Fruit fly (Drosophila melanogaster) whole organism, embryonic: ENCODE data around the gene Sema5c.

Experiments used
- ATbp ChIP-seq: fragments of 200-800 bp; sonication (Bioruptor generic); optimal IDR thresholded peaks from 2 replicates; lab custom pipeline; 2017; ENCODE audit warnings: missing biosample characterization, mild to moderate bottlenecking, missing genetic modification characterization, missing genetic modification reagents
- Blimp-1 ChIP-seq: fragments of 200-800 bp; sonication (Bioruptor generic); optimal IDR thresholded peaks from 3 replicates; lab custom pipeline; 2018; ENCODE audit warnings: missing biosample characterization, missing genetic modification characterization, mild to moderate bottlenecking, moderate library complexity, missing genetic modification reagents
- CG10147 ChIP-seq: fragments of 200-800 bp; sonication (Bioruptor generic); optimal IDR thresholded peaks from 2 replicates; lab custom pipeline; 2019; ENCODE audit warnings: missing biosample characterization, mild to moderate bottlenecking, missing genetic modification characterization, moderate library complexity
- CG10979 ChIP-seq: fragments of 200-800 bp; sonication (Bioruptor generic); optimal IDR thresholded peaks from 2 replicates; lab custom pipeline; 2018; ENCODE audit warnings: missing biosample characterization, mild to moderate bottlenecking, missing genetic modification characterization, moderate library complexity
- CG11723 ChIP-seq: fragments of 200-800 bp; sonication (Bioruptor generic); optimal IDR thresholded peaks from 2 replicates; lab custom pipeline; 2017; ENCODE audit warnings: missing biosample characterization, mild to moderate bottlenecking, missing genetic modification characterization
- CG12391 ChIP-seq: fragments of 200-800 bp; sonication (Bioruptor generic); optimal IDR thresholded peaks from 3 replicates; lab custom pipeline; 2018; ENCODE audit warnings: missing biosample characterization, mild to moderate bottlenecking, missing genetic modification characterization, moderate library complexity
- CG14710 ChIP-seq: fragments of 200-800 bp; sonication (Bioruptor generic); optimal IDR thresholded peaks from 3 replicates; lab custom pipeline; 2019; ENCODE audit warnings: missing biosample characterization, mild to moderate bottlenecking, missing genetic modification characterization, moderate library complexity
- CG15696 ChIP-seq: fragments of 200-800 bp; sonication (Bioruptor generic); optimal IDR thresholded peaks from 2 replicates; lab custom pipeline; 2019; ENCODE audit warnings: missing biosample characterization, mild to moderate bottlenecking, missing genetic modification characterization, moderate library complexity
- CG17359 ChIP-seq: fragments of 200-800 bp; sonication (Bioruptor generic); optimal IDR thresholded peaks from 3 replicates; lab custom pipeline; 2018; ENCODE audit warnings: missing biosample characterization, mild to moderate bottlenecking, missing genetic modification characterization, moderate library complexity
- CG17385 ChIP-seq: fragments of 200-800 bp; sonication (Bioruptor generic); optimal IDR thresholded peaks from 3 replicates; lab custom pipeline; 2018; ENCODE audit warnings: missing biosample characterization, mild to moderate bottlenecking, missing genetic modification characterization
- CG18262 ChIP-seq: fragments of 200-800 bp; optimal IDR thresholded peaks from 3 replicates; lab custom pipeline; 2019; ENCODE audit warnings: missing biosample characterization, mild to moderate bottlenecking, missing genetic modification characterization, moderate library complexity
- CG33213 ChIP-seq: fragments of 200-800 bp; sonication (Bioruptor generic); optimal IDR thresholded peaks from 3 replicates; lab custom pipeline; 2016; ENCODE audit warnings: missing biosample characterization, missing genetic modification characterization
- CG4617 ChIP-seq: fragments of 200-800 bp; sonication (Bioruptor generic); optimal IDR thresholded peaks from 3 replicates; lab custom pipeline; 2016; ENCODE audit warnings: missing biosample characterization, missing genetic modification characterization, borderline replicate concordance
- CG8281 ChIP-seq: fragments of 200-800 bp; sonication (Bioruptor generic); optimal IDR thresholded peaks from 2 replicates; lab custom pipeline; 2018; ENCODE audit warnings: missing biosample characterization, mild to moderate bottlenecking, missing genetic modification characterization, moderate library complexity
- CG9727 ChIP-seq: fragments of 200-800 bp; sonication (Bioruptor generic); optimal IDR thresholded peaks from 3 replicates; lab custom pipeline; 2017; ENCODE audit warnings: missing biosample characterization, mild to moderate bottlenecking, missing genetic modification characterization
- Chrac-16 ChIP-seq: fragments of 200-800 bp; sonication (Bioruptor generic); optimal IDR thresholded peaks from 3 replicates; lab custom pipeline; 2016; ENCODE audit warnings: missing biosample characterization, missing genetic modification characterization
- Eip74EF ChIP-seq, 2 experiments: fragments of 200-800 bp in 1 of 2; fragments of >200 bp in 1 of 2; sonication (Bioruptor generic) in 1 of 2; optimal IDR thresholded peaks; 2 replicates each; lab custom pipeline; 2017 to 2019; ENCODE audit warnings: missing biosample characterization in 2 of 2, missing genetic modification characterization in 2 of 2, mild to moderate bottlenecking in 1 of 2, moderate library complexity in 1 of 2
- Ets65A ChIP-seq: fragments of 200-800 bp; sonication (Bioruptor generic); peaks from one replicate; lab custom pipeline; 2016; ENCODE audit warnings: missing biosample characterization, missing genetic modification characterization
- HmgZ ChIP-seq: fragments of 200-800 bp; sonication (Bioruptor generic); optimal IDR thresholded peaks from 2 replicates; lab custom pipeline; 2018; ENCODE audit warnings: missing biosample characterization, mild to moderate bottlenecking, missing genetic modification characterization
- Hr78 ChIP-seq, 2 experiments: fragments of 200-800 bp in 1 of 2; fragments of >200 bp in 1 of 2; sonication (Bioruptor generic) in 1 of 2; optimal IDR thresholded peaks; 2 replicates each; lab custom pipeline; 2017 to 2019; ENCODE audit warnings: missing biosample characterization in 2 of 2, missing genetic modification characterization in 2 of 2, mild to moderate bottlenecking in 1 of 2, moderate library complexity in 1 of 2
- Hsf ChIP-seq: fragments of 200-800 bp; sonication (Bioruptor generic); optimal IDR thresholded peaks from 3 replicates; lab custom pipeline; 2016; ENCODE audit warnings: missing biosample characterization, missing genetic modification characterization
- Opbp ChIP-seq: fragments of 200-800 bp; sonication (Bioruptor generic); IDR thresholded peaks from 3 replicates; pipeline ENCODE4 v1.3.6; 2022; ENCODE audit warnings: missing biosample characterization, missing genetic modification characterization; ENCODE audit not compliant: partially characterized antibody
- Side ChIP-seq: fragments of 200-800 bp; sonication (Bioruptor generic); optimal IDR thresholded peaks from 2 replicates; lab custom pipeline; 2016; ENCODE audit warnings: missing biosample characterization, missing genetic modification characterization
- Sox102F ChIP-seq: fragments of 200-800 bp; sonication (Bioruptor generic); optimal IDR thresholded peaks from 2 replicates; lab custom pipeline; 2018; ENCODE audit warnings: missing biosample characterization, mild to moderate bottlenecking, missing genetic modification characterization, moderate library complexity
- Sry-δ ChIP-seq: fragments of 200-800 bp; sonication (Bioruptor generic); optimal IDR thresholded peaks from 2 replicates; lab custom pipeline; 2016; ENCODE audit warnings: missing biosample characterization, missing genetic modification characterization
- Xrp1 ChIP-seq: fragments of 200-800 bp; sonication (Bioruptor generic); IDR thresholded peaks from 2 replicates; pipeline ENCODE4 v1.3.6; 2022; ENCODE audit warnings: missing biosample characterization, missing genetic modification characterization
- br ChIP-seq: fragments of >200 bp; optimal IDR thresholded peaks from 2 replicates; lab custom pipeline; 2017
- dati ChIP-seq: fragments of 200-800 bp; sonication (Bioruptor generic); IDR thresholded peaks from 2 replicates; pipeline ENCODE4 v1.3.6; 2022; ENCODE audit warnings: missing biosample characterization, missing genetic modification characterization
- dmrt11E ChIP-seq: fragments of 200-800 bp; sonication (Bioruptor generic); optimal IDR thresholded peaks from 3 replicates; lab custom pipeline; 2018; ENCODE audit warnings: missing biosample characterization, mild to moderate bottlenecking, missing genetic modification characterization, moderate library complexity
- dmrt99B ChIP-seq: fragments of 200-800 bp; sonication (Bioruptor generic); optimal IDR thresholded peaks from 2 replicates; lab custom pipeline; 2018; ENCODE audit warnings: missing biosample characterization, mild to moderate bottlenecking, missing genetic modification characterization, moderate library complexity
- exex ChIP-seq: fragments of 200-800 bp; sonication (Bioruptor generic); optimal IDR thresholded peaks from 4 replicates; lab custom pipeline; 2018; ENCODE audit warnings: missing biosample characterization, mild to moderate bottlenecking, missing genetic modification characterization, moderate library complexity
- fd64A ChIP-seq: fragments of 200-800 bp; sonication (Bioruptor generic); optimal IDR thresholded peaks from 3 replicates; lab custom pipeline; 2018; ENCODE audit warnings: missing biosample characterization, mild to moderate bottlenecking, missing genetic modification characterization
- gem ChIP-seq: fragments of 200-800 bp; sonication (Bioruptor generic); optimal IDR thresholded peaks from 2 replicates; lab custom pipeline; 2019; ENCODE audit warnings: missing biosample characterization, mild to moderate bottlenecking, missing genetic modification characterization, moderate library complexity
- ken ChIP-seq: fragments of 200-800 bp; sonication (Bioruptor generic); IDR thresholded peaks from 3 replicates; pipeline ENCODE4 v1.3.6; 2022; ENCODE audit warnings: missing biosample characterization, missing genetic modification characterization
- lov ChIP-seq, 2 experiments: fragments of 200-800 bp in 1 of 2; fragments of >200 bp in 1 of 2; sonication (Bioruptor generic) in 1 of 2; IDR thresholded peaks in 1 of 2; optimal IDR thresholded peaks in 1 of 2; 2 replicates in 1 of 2; 3 replicates in 1 of 2; pipeline versions ENCODE4 v1.3.6 to Lab custom; 2017 to 2022; ENCODE audit warnings: missing biosample characterization in 1 of 2, missing genetic modification characterization in 1 of 2
- mam ChIP-seq: fragments of 200-800 bp; sonication (Bioruptor generic); optimal IDR thresholded peaks from 3 replicates; lab custom pipeline; 2016; ENCODE audit warnings: missing biosample characterization, missing genetic modification characterization
- mirr ChIP-seq: fragments of 200-800 bp; sonication (Bioruptor generic); optimal IDR thresholded peaks from 3 replicates; lab custom pipeline; 2018; ENCODE audit warnings: missing biosample characterization, mild to moderate bottlenecking, missing genetic modification characterization
- nerfin-2 ChIP-seq: fragments of 200-800 bp; sonication (Bioruptor generic); IDR thresholded peaks from 2 replicates; pipeline ENCODE4 v1.3.6; 2022; ENCODE audit warnings: missing biosample characterization, missing genetic modification characterization; ENCODE audit not compliant: partially characterized antibody
- pan ChIP-seq, 4 experiments: fragments of >200 bp in 3 of 4; fragments of 200-800 bp in 1 of 4; sonication (Bioruptor generic) in 1 of 4; optimal IDR thresholded peaks in 3 of 4; IDR thresholded peaks in 1 of 4; 2 replicates each; pipeline versions ENCODE4 v1.3.6 to Lab custom; 2017 to 2022; ENCODE audit warnings: missing biosample characterization in 2 of 4, missing genetic modification characterization in 2 of 4, mixed read lengths in 1 of 4
- row ChIP-seq: fragments of 200-800 bp; sonication (Bioruptor generic); IDR thresholded peaks from 3 replicates; pipeline ENCODE4 v1.3.6; 2022; ENCODE audit warnings: missing biosample characterization, missing genetic modification characterization
- sens-2 ChIP-seq: fragments of 200-800 bp; sonication (Bioruptor generic); IDR thresholded peaks from 2 replicates; pipeline ENCODE4 v1.3.6; 2022; ENCODE audit warnings: missing biosample characterization, missing genetic modification characterization
- tio ChIP-seq: fragments of 200-800 bp; sonication (Bioruptor generic); optimal IDR thresholded peaks from 2 replicates; lab custom pipeline; 2017; ENCODE audit warnings: missing biosample characterization, missing genetic modification characterization, inconsistent platforms
- wor ChIP-seq: fragments of 200-800 bp; sonication (Bioruptor generic); IDR thresholded peaks from 2 replicates; pipeline ENCODE4 v1.3.6; 2022; ENCODE audit warnings: missing biosample characterization, missing genetic modification characterization
- zf30C ChIP-seq: fragments of 200-800 bp; sonication (Bioruptor generic); optimal IDR thresholded peaks from 3 replicates; lab custom pipeline; 2018; ENCODE audit warnings: missing biosample characterization, mild to moderate bottlenecking, missing genetic modification characterization
- zfh1 ChIP-seq: fragments of 200-800 bp; sonication (Bioruptor generic); IDR thresholded peaks from 3 replicates; pipeline ENCODE4 v1.3.6; 2022; ENCODE audit warnings: missing biosample characterization, missing genetic modification characterization

The Sema5c gene

dm6 chr3L:12062219-12062618 is 19.4 kb downstream of the Sema5c start (continued):
- TF ChIP-seq dati (GFP tag; lab: Robert Waterston, UW), result 0 out of 2 replicates have a peak, but pooled peaks have one; percentile 9
- TF ChIP-seq Chrac-16 (GFP tag; lab: Kevin White, UChicago), result peak; percentile 5
- TF ChIP-seq, all 482 proteins: peak for 41

- TF ChIP-seq sens-2, result no peak
- no peak for TF ChIP-seq pan (optimal IDR thresholded peaks at IDR 0.05; lab: Kevin White, UChicago)
- no peak for TF ChIP-seq pan (GFP tag; optimal IDR thresholded peaks at IDR 0.05 in 1 of 2, IDR thresholded peaks at IDR 0.05 in 1 of 2)
- 0 out of 2 replicates have a peak, but pooled peaks have one; percentile 12 for TF ChIP-seq Xrp1 (GFP tag; lab: Robert Waterston, UW)
- TF ChIP-seq br (lab: Kevin White, UChicago), result no peak
- TF ChIP-seq dmrt99B (tag; lab: Kevin White, UChicago), result peak; percentile 28
- no peak for TF ChIP-seq CG17385 (GFP tag; lab: Kevin White, UChicago)
- TF ChIP-seq CG12391 (tag; lab: Kevin White, UChicago), result peak; percentile 8
- TF ChIP-seq CG10147, result no peak
- peak; percentile 44 for TF ChIP-seq Sox102F (GFP tag; lab: Kevin White, UChicago)
- no peak for TF ChIP-seq Hr78 (GFP tag; optimal IDR thresholded peaks at IDR 0.05; lab: Kevin White, UChicago)
- no peak for TF ChIP-seq Side (GFP tag; lab: Kevin White, UChicago)
- TF ChIP-seq wor (GFP tag; lab: Robert Waterston, UW), result no peak
- TF ChIP-seq CG17359 (tag; lab: Kevin White, UChicago), result peak; percentile 1
- TF ChIP-seq HmgZ (tag; lab: Kevin White, UChicago), result no peak
- TF ChIP-seq CG4617 (GFP tag; lab: Kevin White, UChicago), result no peak
- no peak for TF ChIP-seq CG33213 (GFP tag; lab: Kevin White, UChicago)
- TF ChIP-seq Opbp (GFP tag; lab: Robert Waterston, UW), result no peak
- no peak for TF ChIP-seq exex (tag; lab: Kevin White, UChicago)
- TF ChIP-seq mam (GFP tag; lab: Kevin White, UChicago), result no peak
- 0 out of 3 replicates have a peak, but pooled peaks have one; percentile 21 for TF ChIP-seq zfh1
- TF ChIP-seq CG8281 (tag; lab: Kevin White, UChicago), result no peak
- TF ChIP-seq dmrt11E (tag; lab: Kevin White, UChicago), result peak; percentile 15
- TF ChIP-seq CG9727 (GFP tag; lab: Kevin White, UChicago), result peak; percentile 24
- TF ChIP-seq Ets65A (GFP tag; lab: Kevin White, UChicago), result peak; percentile 86
- TF ChIP-seq mirr (GFP tag; lab: Kevin White, UChicago), result no peak
- peak; percentile 21 for TF ChIP-seq CG10979 (tag; lab: Kevin White, UChicago)
- peak; percentile 1 for TF ChIP-seq zf30C (GFP tag; lab: Kevin White, UChicago)
- no peak for TF ChIP-seq tio (GFP tag; lab: Kevin White, UChicago)
- TF ChIP-seq CG15696 (tag; lab: Kevin White, UChicago), result peak; percentile 15
- no peak for TF ChIP-seq lov (optimal IDR thresholded peaks at IDR 0.05; lab: Kevin White, UChicago)
- TF ChIP-seq lov (GFP tag; IDR thresholded peaks at IDR 0.05; lab: Robert Waterston, UW), result no peak
- no peak for TF ChIP-seq Eip74EF (GFP tag; optimal IDR thresholded peaks at IDR 0.05; lab: Kevin White, UChicago)
- peak; percentile 3 for TF ChIP-seq ATbp (GFP tag; lab: Kevin White, UChicago)
- TF ChIP-seq row (GFP tag; lab: Robert Waterston, UW), result 0 out of 3 replicates have a peak, but pooled peaks have one; percentile 14
- peak; percentile 31 for TF ChIP-seq Blimp-1 (GFP tag; lab: Kevin White, UChicago)
- no peak for TF ChIP-seq CG11723 (GFP tag; lab: Kevin White, UChicago)
- no peak for TF ChIP-seq Sry-δ (GFP tag; lab: Kevin White, UChicago)
- TF ChIP-seq fd64A, result no peak
- TF ChIP-seq nerfin-2 (GFP tag; lab: Robert Waterston, UW), result no peak
- peak; percentile 19 for TF ChIP-seq CG14710 (tag; lab: Kevin White, UChicago)
- TF ChIP-seq ken (GFP tag; lab: Robert Waterston, UW), result no peak
- TF ChIP-seq CG18262 (tag; lab: Kevin White, UChicago), result peak; percentile 18
- TF ChIP-seq Hsf, result no peak
- peak; percentile 39 for TF ChIP-seq gem
Measured at dm6 chr3L:12060101-12060500, 21.5 kb downstream of the Sema5c start.
